Fruit fly (Drosophila melanogaster): ENCODE data around the gene natalisin.

DNA sequence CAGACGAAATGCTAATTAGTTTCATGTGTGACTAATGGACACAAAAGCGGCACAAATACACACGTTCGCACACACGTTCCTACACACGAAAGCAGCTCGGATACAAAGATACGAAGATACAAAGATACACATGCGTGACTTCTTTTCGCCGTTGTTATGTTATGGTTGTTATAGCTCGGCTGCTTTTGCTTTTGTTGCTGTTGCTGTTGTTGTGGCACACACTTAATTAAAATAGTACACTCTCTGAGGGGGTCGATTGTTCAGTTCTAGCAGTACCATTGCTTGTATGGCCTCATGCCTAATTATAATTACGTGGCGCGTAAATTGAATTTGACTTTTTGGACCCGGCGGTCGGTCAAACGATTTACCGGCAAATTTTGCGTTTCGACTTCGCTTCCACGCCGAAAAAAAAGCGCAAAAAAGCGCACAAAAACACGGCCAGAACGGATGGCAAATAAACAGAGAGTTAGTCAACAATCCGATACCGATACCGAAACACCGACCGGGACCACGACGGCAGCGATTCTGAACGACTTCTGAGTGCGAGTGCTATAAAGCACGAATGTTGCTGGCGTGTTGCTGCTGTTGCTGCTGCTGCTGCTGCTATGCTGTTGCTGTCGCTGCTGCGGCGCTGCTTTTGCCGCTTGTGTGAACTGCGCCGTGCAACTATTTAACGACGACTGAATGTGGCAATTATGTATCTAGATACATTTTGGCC lies 48.8 kb upstream of the natalisin start:
- no peak for TF ChIP-seq GATAd (GFP tag; optimal IDR thresholded peaks at IDR 0.05)
- no peak for TF ChIP-seq Mio (GFP tag; optimal IDR thresholded peaks at IDR 0.05)
- no peak for TF ChIP-seq lola (GFP tag; optimal IDR thresholded peaks at IDR 0.05)
- TF ChIP-seq Hr83 (GFP tag; optimal IDR thresholded peaks at IDR 0.05; ENCODE audit: poor library complexity, severe bottlenecking) = peak; percentile 31
- TF ChIP-seq psq (GFP tag; optimal IDR thresholded peaks at IDR 0.05) = no peak
